Worm (Caenorhabditis elegans) whole organism, L1 larva: ENCODE measurements around the gene E02C12.6.

Experiments used
- C04F5.9 ChIP-seq: sonication (generic microtip); optimal IDR thresholded peaks from 2 replicates; lab custom pipeline; 2016; ENCODE audit warnings: missing genetic modification characterization, missing compliant biosample characterization
- blmp-1 ChIP-seq: fragments of 150-350 bp; optimal IDR thresholded peaks from 2 replicates; lab custom pipeline; 2014; ENCODE audit warnings: missing biosample characterization, missing genetic modification characterization
- ceh-88 ChIP-seq: fragments of 200-800 bp; sonication (Bioruptor generic); IDR thresholded peaks from 2 replicates; pipeline ENCODE4 v1.3.6; 2022; ENCODE audit warnings: missing genetic modification characterization, missing compliant biosample characterization
- ces-1 ChIP-seq: fragments of 150-350 bp; optimal IDR thresholded peaks from 2 replicates; lab custom pipeline; 2014; ENCODE audit warnings: missing biosample characterization, missing genetic modification reagents, missing genetic modification characterization
- dpl-1 ChIP-seq, 3 experiments: fragments of 150-350 bp in 2 of 3; sonication (generic microtip) in 1 of 3; optimal IDR thresholded peaks; 2 replicates each; lab custom pipeline; 2014 to 2017; ENCODE audit warnings: missing biosample characterization in 3 of 3, missing genetic modification characterization in 3 of 3, missing genetic modification reagents in 3 of 3
- efl-1 ChIP-seq, 4 experiments: fragments of 150-350 bp; optimal IDR thresholded peaks in 3 of 4; peaks in 1 of 4; 1 replicate in 1 of 4; 2 replicates in 3 of 4; lab custom pipeline; 2014; ENCODE audit warnings: missing biosample characterization in 2 of 4, missing genetic modification characterization in 2 of 4, missing genetic modification reagents in 2 of 4
- egl-27 ChIP-seq, 2 experiments: fragments of 150-350 bp in 1 of 2; sonication (generic microtip); optimal IDR thresholded peaks; 3 replicates each; lab custom pipeline; 2017 to 2018; ENCODE audit warnings: missing biosample characterization in 2 of 2, missing genetic modification characterization in 2 of 2, missing genetic modification reagents in 2 of 2
- elt-2 ChIP-seq: sonication (generic microtip); optimal IDR thresholded peaks from 2 replicates; lab custom pipeline; 2016; ENCODE audit warnings: missing genetic modification characterization, mild to moderate bottlenecking, inconsistent platforms, missing compliant biosample characterization, missing genetic modification reagents
- elt-3 ChIP-seq, 6 experiments: fragments of 150-350 bp in 1 of 6; sonication (generic microtip); optimal IDR thresholded peaks; 2 replicates each; lab custom pipeline; 2017 to 2018; ENCODE audit warnings: missing biosample characterization in 6 of 6, missing genetic modification characterization in 6 of 6, inconsistent platforms in 1 of 6
- fkh-10 ChIP-seq: sonication (generic microtip); optimal IDR thresholded peaks from 2 replicates; lab custom pipeline; 2017; ENCODE audit warnings: missing biosample characterization, missing genetic modification reagents, missing genetic modification characterization
- grh-1 ChIP-seq: fragments of 200-800 bp; sonication (Bioruptor generic); IDR thresholded peaks from 2 replicates; pipeline ENCODE4 v1.3.6; 2022; ENCODE audit warnings: missing genetic modification reagents, missing genetic modification characterization, missing compliant biosample characterization
- hpl-2 ChIP-seq: fragments of 150-350 bp; optimal IDR thresholded peaks from 2 replicates; lab custom pipeline; 2014; ENCODE audit warnings: missing biosample characterization, missing genetic modification reagents, missing genetic modification characterization
- irx-1 ChIP-seq: sonication (generic microtip); optimal IDR thresholded peaks from 2 replicates; lab custom pipeline; 2016; ENCODE audit warnings: missing genetic modification characterization, missing compliant biosample characterization
- jun-1 ChIP-seq: fragments of 150-350 bp; optimal IDR thresholded peaks from 2 replicates; lab custom pipeline; 2014; ENCODE audit warnings: missing biosample characterization, missing genetic modification reagents, missing genetic modification characterization
- lin-14 ChIP-seq: fragments of 200-800 bp; sonication (Bioruptor generic); optimal IDR thresholded peaks from 2 replicates; lab custom pipeline; 2018; ENCODE audit warnings: mild to moderate bottlenecking, missing genetic modification characterization, moderate library complexity, missing compliant biosample characterization
- lin-15B ChIP-seq: fragments of 150-350 bp; sonication (generic microtip); optimal IDR thresholded peaks from 3 replicates; lab custom pipeline; 2014; ENCODE audit warnings: missing biosample characterization, missing genetic modification characterization
- lin-35 ChIP-seq, 2 experiments: fragments of 150-350 bp; optimal IDR thresholded peaks; 2 replicates each; lab custom pipeline; 2014; ENCODE audit warnings: missing biosample characterization in 2 of 2, missing genetic modification characterization in 2 of 2, missing genetic modification reagents in 2 of 2
- lin-39 ChIP-seq: fragments of 150-350 bp; optimal IDR thresholded peaks from 2 replicates; lab custom pipeline; 2014; ENCODE audit warnings: missing biosample characterization, missing genetic modification reagents, missing genetic modification characterization
- mef-2 ChIP-seq: fragments of 150-350 bp; optimal IDR thresholded peaks from 2 replicates; lab custom pipeline; 2014; ENCODE audit warnings: missing biosample characterization, missing genetic modification characterization
- nhr-11 ChIP-seq: fragments of 150-350 bp; optimal IDR thresholded peaks from 2 replicates; lab custom pipeline; 2014; ENCODE audit warnings: missing biosample characterization, missing genetic modification characterization
- nhr-12 ChIP-seq: sonication (generic microtip); optimal IDR thresholded peaks from 2 replicates; lab custom pipeline; 2017; ENCODE audit warnings: missing biosample characterization, missing genetic modification characterization
- nhr-20 ChIP-seq: sonication (generic microtip); optimal IDR thresholded peaks from 2 replicates; lab custom pipeline; 2016; ENCODE audit warnings: mild to moderate bottlenecking, missing genetic modification characterization, missing compliant biosample characterization
- nhr-237 ChIP-seq: fragments of 150-350 bp; optimal IDR thresholded peaks from 2 replicates; lab custom pipeline; 2014; ENCODE audit warnings: missing biosample characterization, missing genetic modification characterization
- nhr-28 ChIP-seq: fragments of 150-350 bp; optimal IDR thresholded peaks from 2 replicates; lab custom pipeline; 2014; ENCODE audit warnings: missing biosample characterization, missing genetic modification characterization
- nhr-71 ChIP-seq: sonication (generic microtip); optimal IDR thresholded peaks from 2 replicates; lab custom pipeline; 2016; ENCODE audit warnings: mild to moderate bottlenecking, missing genetic modification characterization, moderate library complexity, missing compliant biosample characterization
- nhr-84 ChIP-seq: sonication (generic microtip); optimal IDR thresholded peaks from 2 replicates; lab custom pipeline; 2017; ENCODE audit warnings: missing biosample characterization, missing genetic modification characterization
- nhr-85 ChIP-seq: sonication (generic microtip); peaks from one replicate; lab custom pipeline; 2016; ENCODE audit warnings: missing genetic modification characterization, inconsistent platforms, missing compliant biosample characterization
- pag-3 ChIP-seq: sonication (generic microtip); optimal IDR thresholded peaks from 2 replicates; lab custom pipeline; 2017; ENCODE audit warnings: missing genetic modification characterization, mild to moderate bottlenecking, missing compliant biosample characterization, antibody characterized with exemption, borderline replicate concordance; ENCODE audit not compliant: insufficient read depth
- pax-3 ChIP-seq: fragments of 200-800 bp; sonication (Bioruptor generic); optimal IDR thresholded peaks from 2 replicates; lab custom pipeline; 2018; ENCODE audit warnings: mild to moderate bottlenecking, missing genetic modification characterization, moderate library complexity, missing compliant biosample characterization
- rnt-1 ChIP-seq: sonication (generic microtip); optimal IDR thresholded peaks from 2 replicates; lab custom pipeline; 2016; ENCODE audit warnings: mild to moderate bottlenecking, missing genetic modification characterization, moderate library complexity, missing compliant biosample characterization
- skn-1 ChIP-seq: fragments of 150-350 bp; optimal IDR thresholded peaks from 2 replicates; lab custom pipeline; 2014; ENCODE audit warnings: missing biosample characterization, missing genetic modification characterization
- snpc-4 ChIP-seq: fragments of 150-350 bp; optimal IDR thresholded peaks from 2 replicates; lab custom pipeline; 2014; ENCODE audit warnings: missing biosample characterization, missing genetic modification characterization
- snu-23 ChIP-seq: sonication (generic microtip); optimal IDR thresholded peaks from 2 replicates; lab custom pipeline; 2016; ENCODE audit warnings: missing genetic modification characterization, missing compliant biosample characterization
- sptf-1 ChIP-seq: fragments of 150-350 bp; optimal IDR thresholded peaks from 2 replicates; lab custom pipeline; 2014; ENCODE audit warnings: missing biosample characterization, missing genetic modification characterization
- swsn-7 ChIP-seq: sonication (generic microtip); optimal IDR thresholded peaks from 2 replicates; lab custom pipeline; 2016; ENCODE audit warnings: missing genetic modification characterization, missing compliant biosample characterization
- tbx-2 ChIP-seq: sonication (generic microtip); optimal IDR thresholded peaks from 2 replicates; lab custom pipeline; 2016; ENCODE audit warnings: missing genetic modification characterization, missing compliant biosample characterization
- tlp-1 ChIP-seq: fragments of 150-350 bp; optimal IDR thresholded peaks from 2 replicates; lab custom pipeline; 2014; ENCODE audit warnings: missing biosample characterization, missing genetic modification characterization
- unc-62 ChIP-seq: fragments of 150-350 bp; optimal IDR thresholded peaks from 2 replicates; lab custom pipeline; 2014; ENCODE audit warnings: missing biosample characterization, missing genetic modification reagents, missing genetic modification characterization
- unc-86 ChIP-seq: sonication (generic microtip); optimal IDR thresholded peaks from 2 replicates; lab custom pipeline; 2016; ENCODE audit warnings: missing genetic modification characterization, missing compliant biosample characterization
- unc-98 ChIP-seq: fragments of 200-800 bp; sonication (Bioruptor generic); IDR thresholded peaks from 2 replicates; pipeline ENCODE4 v1.3.6; 2022; ENCODE audit warnings: missing genetic modification characterization, missing compliant biosample characterization
- zip-4 ChIP-seq: fragments of 200-800 bp; sonication (Bioruptor generic); optimal IDR thresholded peaks from 2 replicates; lab custom pipeline; 2018; ENCODE audit warnings: mild to moderate bottlenecking, missing genetic modification characterization, moderate library complexity, missing compliant biosample characterization

E02C12.6 gene

ce11 chrV:9333316-9334048, 37.4 kb downstream of the E02C12.6 start, which contains the start of gene acl-14:
acl-14 (minus strand) TSS chrV:9333631.
- TF ChIP-seq efl-1 (optimal IDR thresholded peaks at IDR 0.05; lab: Kevin White, UChicago) (no peak), efl-1 (GFP tag; optimal IDR thresholded peaks at IDR 0.05 in 1 of 2; lab: Kevin White, UChicago) (peak in 1 of 2 experiments; percentile 45), tbx-2 (tag; lab: Kevin White, UChicago) (no peak), mef-2 (tag; lab: Kevin White, UChicago) (no peak), lin-14 (peak; percentile 33), zip-4 (GFP tag; lab: Kevin White, UChicago) (peak; percentile 71), skn-1 (peak; percentile 23), lin-35 (GFP tag; optimal IDR thresholded peaks at IDR 0.05; lab: Kevin White, UChicago) (peak in 1 of 2 experiments; percentile 32), pax-3 (tag; lab: Kevin White, UChicago) (peak; percentile 4), nhr-71 (tag; lab: Kevin White, UChicago) (peak; percentile 21), ceh-88 (GFP tag; lab: Robert Waterston, UW) (no peak), blmp-1 (peak; percentile 55), lin-15B (tag; lab: Kevin White, UChicago) (no peak), grh-1 (no peak), swsn-7 (tag; lab: Kevin White, UChicago) (no peak), unc-98 (GFP tag; lab: Robert Waterston, UW) (no peak), sptf-1 (tag; lab: Kevin White, UChicago) (no peak), elt-3 (tag; optimal IDR thresholded peaks at IDR 0.05; lab: Kevin White, UChicago) (peak in 2 of 6 experiments; percentile 26 to 84), nhr-11 (tag; lab: Kevin White, UChicago) (no peak), tlp-1 (no peak), pag-3 (tag; lab: Kevin White, UChicago) (peak; percentile 37), snpc-4 (tag; lab: Kevin White, UChicago) (no peak), nhr-85 (tag; lab: Kevin White, UChicago) (peak; percentile 89), egl-27 (tag; optimal IDR thresholded peaks at IDR 0.05; lab: Kevin White, UChicago) (no peak), unc-62 (GFP tag; lab: Kevin White, UChicago) (no peak), elt-2 (peak; percentile 19), nhr-20 (tag; lab: Kevin White, UChicago) (peak; percentile 12), dpl-1 (GFP tag; optimal IDR thresholded peaks at IDR 0.05; lab: Kevin White, UChicago) (no peak)

ce11 chrV:9332611-9333315, 38.1 kb downstream of the E02C12.6 start:
- no peak for TF ChIP-seq rnt-1 (tag; lab: Kevin White, UChicago)
- TF ChIP-seq ces-1 (GFP tag; lab: Kevin White, UChicago), result no peak
- TF ChIP-seq jun-1 (tag; lab: Kevin White, UChicago), result no peak
- no peak for TF ChIP-seq hpl-2 (GFP tag; lab: Kevin White, UChicago)
- TF ChIP-seq lin-14, result no peak
- TF ChIP-seq nhr-237 (tag; lab: Kevin White, UChicago), result no peak
- TF ChIP-seq fkh-10, result no peak
- TF ChIP-seq nhr-28 (tag; lab: Kevin White, UChicago), result no peak
- no peak for TF ChIP-seq grh-1
- TF ChIP-seq irx-1 (tag; lab: Kevin White, UChicago), result no peak
- no peak for TF ChIP-seq unc-86
- no peak for TF ChIP-seq nhr-12 (tag; lab: Kevin White, UChicago)
- no peak for TF ChIP-seq blmp-1
- TF ChIP-seq unc-62 (GFP tag; lab: Kevin White, UChicago), result no peak
- TF ChIP-seq snu-23 (GFP tag; lab: Kevin White, UChicago), result no peak
- no peak for TF ChIP-seq efl-1 (optimal IDR thresholded peaks at IDR 0.05; lab: Kevin White, UChicago)
- no peak for TF ChIP-seq efl-1 (GFP tag; optimal IDR thresholded peaks at IDR 0.05 in 1 of 2; lab: Kevin White, UChicago)
- TF ChIP-seq lin-39 (tag; lab: Kevin White, UChicago), result no peak
- no peak for TF ChIP-seq C04F5.9 (tag; lab: Kevin White, UChicago)
- TF ChIP-seq nhr-84 (tag; lab: Kevin White, UChicago), result no peak
